Worm (Caenorhabditis elegans): ENCODE data around the gene wdr-5.3.

- TF ChIP-seq Y67H2A.10 (GFP tag; conservative IDR thresholded peaks at IDR 0.05) (no peak), snpc-4 (GFP tag; optimal IDR thresholded peaks at IDR 0.05) (no peak), snpc-4 (tag; optimal IDR thresholded peaks at IDR 0.05) (no peak), ccch-3 (GFP tag; optimal IDR thresholded peaks at IDR 0.05) (no peak), tbp1 (GFP tag; optimal IDR thresholded peaks at IDR 0.05) (no peak), pha-4 (tag; optimal IDR thresholded peaks at IDR 0.05) (no peak), somi-1 (GFP tag; optimal IDR thresholded peaks at IDR 0.05) (no peak), unc-130 (GFP tag; optimal IDR thresholded peaks at IDR 0.05) (no peak), die-1 (tag; optimal IDR thresholded peaks at IDR 0.05) (no peak), zim-3 (tag; optimal IDR thresholded peaks at IDR 0.05) (no peak)
Measured at ce11 chrV:10708346-10708745, 28.6 kb upstream of the wdr-5.3 start.
